Worm (Caenorhabditis elegans) whole organism, early embryonic: Measurements from ENCODE around the gene rom-1.
A peak's percentile ranks its signal among the peaks of the same experiment; 100 is the strongest.

Experiments
- B0310.2 ChIP-seq: sonication (generic microtip); optimal IDR thresholded peaks from 2 replicates; lab custom pipeline; 2016; ENCODE audit warnings: mild to moderate bottlenecking, missing genetic modification characterization, missing compliant biosample characterization
- F13C5.2 ChIP-seq: sonication (generic microtip); optimal IDR thresholded peaks from 2 replicates; lab custom pipeline; 2017; ENCODE audit warnings: mild to moderate bottlenecking, missing genetic modification characterization, inconsistent platforms, missing compliant biosample characterization
- ama-1 ChIP-seq: fragments of 150-350 bp; optimal IDR thresholded peaks from 2 replicates; lab custom pipeline; 2014
- ets-7 ChIP-seq: sonication (generic microtip); optimal IDR thresholded peaks from 2 replicates; lab custom pipeline; 2016; ENCODE audit warnings: missing genotype, missing genetic modification characterization, missing compliant biosample characterization
- flt-1 ChIP-seq: fragments of 200-800 bp; sonication (Bioruptor generic); IDR thresholded peaks from 2 replicates; pipeline ENCODE4 v1.3.6; 2022; ENCODE audit warnings: missing genetic modification characterization, missing compliant biosample characterization
- pes-1 ChIP-seq: fragments of 200-800 bp; sonication (Bioruptor generic); IDR thresholded peaks from 2 replicates; pipeline ENCODE4 v1.3.6; 2022; ENCODE audit warnings: missing genetic modification reagents, missing genetic modification characterization, missing compliant biosample characterization
- sea-1 ChIP-seq: fragments of 200-800 bp; sonication (Bioruptor generic); conservative IDR thresholded peaks from 2 replicates; pipeline ENCODE4 v1.3.6; 2022; ENCODE audit warnings: missing genetic modification characterization, missing compliant biosample characterization
- tbx-11 ChIP-seq: fragments of 200-800 bp; sonication (Bioruptor generic); IDR thresholded peaks from 2 replicates; pipeline ENCODE4 v1.3.6; 2022; ENCODE audit warnings: missing genetic modification characterization, missing compliant biosample characterization
- tbx-37 ChIP-seq: fragments of 200-800 bp; sonication (Bioruptor generic); conservative IDR thresholded peaks from 2 replicates; pipeline ENCODE4 v1.3.6; 2022; ENCODE audit warnings: missing genetic modification reagents, missing genetic modification characterization, missing compliant biosample characterization

- no peak for TF ChIP-seq F13C5.2 (tag; lab: Kevin White, UChicago)
- no peak for TF ChIP-seq ets-7 (tag; lab: Kevin White, UChicago)
- no peak for TF ChIP-seq flt-1 (GFP tag; lab: Robert Waterston, UW)
- no peak for TF ChIP-seq ama-1 (lab: Kevin White, UChicago)
- TF ChIP-seq B0310.2 (tag; lab: Kevin White, UChicago), result no peak
- no peak for TF ChIP-seq tbx-11
- TF ChIP-seq sea-1 (GFP tag; lab: Robert Waterston, UW), result no peak
- TF ChIP-seq pes-1, result no peak
- TF ChIP-seq tbx-37 (GFP tag; lab: Robert Waterston, UW), result 0 out of 2 replicates have a peak, but pooled peaks have one; percentile 25
Observed at ce11 chrIII:4912317-4912716, 5.3 kb downstream of the rom-1 start, which contains the start of the genes F26F4.9 and cee-1.
